Worm (Caenorhabditis elegans) whole organism, L3 larva: ENCODE results near the gene best-22.

Experiments
- egl-27 ChIP-seq: sonication (generic microtip); optimal IDR thresholded peaks from 4 replicates; lab custom pipeline; 2017; ENCODE audit warnings: missing biosample characterization, missing genetic modification reagents, missing genetic modification characterization
- fos-1 ChIP-seq: fragments of 150-350 bp; optimal IDR thresholded peaks from 2 replicates; lab custom pipeline; 2014; ENCODE audit warnings: missing biosample characterization, missing genetic modification characterization
- tbx-2 ChIP-seq: sonication (generic microtip); optimal IDR thresholded peaks from 2 replicates; lab custom pipeline; 2016; ENCODE audit warnings: mild to moderate bottlenecking, missing genetic modification characterization, missing compliant biosample characterization

DNA sequence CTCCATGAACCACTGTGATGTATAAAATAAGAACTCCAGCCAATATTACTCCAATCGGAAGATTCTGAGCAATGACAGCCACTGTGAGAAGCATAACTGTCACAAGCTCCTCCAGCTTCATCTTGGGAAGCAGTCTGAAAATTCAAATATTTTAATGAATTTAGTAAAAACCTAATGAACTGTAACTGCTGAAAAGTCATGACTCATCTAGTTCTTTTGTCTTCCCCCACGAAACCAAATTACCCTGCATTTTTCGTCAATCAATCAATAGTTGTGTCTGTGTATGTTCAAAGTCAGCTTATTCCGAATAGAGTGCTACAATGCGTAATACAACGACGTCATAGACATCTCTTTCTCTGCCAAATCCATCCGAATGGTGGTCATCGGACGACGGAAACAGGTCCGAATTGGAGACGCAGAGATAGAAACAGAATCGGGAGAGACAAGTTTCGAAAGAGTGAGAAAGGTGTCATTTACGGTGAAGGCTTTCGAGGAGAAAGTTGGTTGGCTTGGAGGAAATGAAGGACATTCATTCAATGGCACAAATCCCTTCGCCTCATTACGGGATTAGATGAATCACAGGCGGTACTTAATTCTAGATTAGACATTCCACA is 47.0 kb downstream of the best-22 start:
- TF ChIP-seq egl-27 (tag; lab: Kevin White, UChicago) = no peak
- TF ChIP-seq tbx-2 (tag; lab: Kevin White, UChicago) = no peak
- TF ChIP-seq fos-1 (tag; lab: Kevin White, UChicago) = no peak
